Worm (Caenorhabditis elegans) whole organism, young adult: ENCODE measurements around the gene Y62H9A.9.

Source experiments
- F23B12.7 ChIP-seq: sonication (generic microtip); optimal IDR thresholded peaks from 2 replicates; lab custom pipeline; 2017; ENCODE audit warnings: missing genetic modification characterization, mild to moderate bottlenecking, missing compliant biosample characterization, antibody characterized with exemption, moderate library complexity; ENCODE audit not compliant: insufficient read depth
- F37B4.10 ChIP-seq: fragments of 200-800 bp; sonication (Bioruptor generic); IDR thresholded peaks from 2 replicates; pipeline ENCODE4 v1.3.6; 2022; ENCODE audit warnings: missing genetic modification characterization, missing compliant biosample characterization
- F57A8.1 ChIP-seq: fragments of 200-800 bp; sonication (Bioruptor generic); optimal IDR thresholded peaks from 2 replicates; lab custom pipeline; 2018; ENCODE audit warnings: mild to moderate bottlenecking, missing genetic modification characterization, moderate library complexity, missing compliant biosample characterization
- F57C9.4 ChIP-seq: sonication (generic microtip); optimal IDR thresholded peaks from 2 replicates; lab custom pipeline; 2017; ENCODE audit warnings: mild to moderate bottlenecking, missing genetic modification characterization, missing compliant biosample characterization
- K11D2.4 ChIP-seq: fragments of 200-800 bp; sonication (Bioruptor generic); IDR thresholded peaks from 2 replicates; pipeline ENCODE4 v1.3.6; 2022; ENCODE audit warnings: missing genetic modification reagents, missing genetic modification characterization, missing compliant biosample characterization
- Y56A3A.18 ChIP-seq: fragments of 200-800 bp; sonication (Bioruptor generic); IDR thresholded peaks from 2 replicates; pipeline ENCODE4 v1.3.6; 2022; ENCODE audit warnings: missing genetic modification reagents, missing genetic modification characterization, missing compliant biosample characterization
- Y67H2A.10 ChIP-seq: fragments of 200-800 bp; sonication (Bioruptor generic); conservative IDR thresholded peaks from 2 replicates; pipeline ENCODE4 v1.3.6; 2022; ENCODE audit warnings: missing genetic modification reagents, missing genetic modification characterization, missing compliant biosample characterization
- Y95B8A.8 ChIP-seq: fragments of 200-800 bp; sonication (Bioruptor generic); IDR thresholded peaks from 2 replicates; pipeline ENCODE4 v1.3.6; 2022; ENCODE audit warnings: missing genetic modification reagents, missing genetic modification characterization, missing compliant biosample characterization
- ama-1 ChIP-seq, 3 experiments: fragments of 150-350 bp in 1 of 3; sonication (generic microtip) in 2 of 3; optimal IDR thresholded peaks; 2 replicates each; lab custom pipeline; 2014 to 2018; ENCODE audit warnings: missing biosample characterization in 2 of 3, missing genetic modification characterization in 2 of 3, missing genetic modification reagents in 2 of 3
- aptf-3 ChIP-seq: fragments of 200-800 bp; sonication (Bioruptor generic); IDR thresholded peaks from 2 replicates; pipeline ENCODE4 v1.3.6; 2022; ENCODE audit warnings: missing genetic modification characterization, missing compliant biosample characterization
- atf-7 ChIP-seq: sonication (generic microtip); optimal IDR thresholded peaks from 2 replicates; lab custom pipeline; 2017; ENCODE audit warnings: mild to moderate bottlenecking, missing genetic modification characterization, missing compliant biosample characterization
- athp-1 ChIP-seq: sonication (generic microtip); optimal IDR thresholded peaks from 2 replicates; lab custom pipeline; 2017; ENCODE audit warnings: mild to moderate bottlenecking, missing genetic modification characterization, missing compliant biosample characterization
- attf-6 ChIP-seq: fragments of 200-800 bp; sonication (Bioruptor generic); IDR thresholded peaks from 2 replicates; pipeline ENCODE4 v1.3.6; 2022; ENCODE audit warnings: missing genetic modification reagents, missing genetic modification characterization, missing compliant biosample characterization
- ccch-3 ChIP-seq: fragments of 200-800 bp; sonication (Bioruptor generic); optimal IDR thresholded peaks from 2 replicates; lab custom pipeline; 2018; ENCODE audit warnings: mild to moderate bottlenecking, missing genetic modification characterization, missing compliant biosample characterization
- cebp-1 ChIP-seq, 2 experiments: fragments of 200-800 bp in 1 of 2; sonication (Bioruptor generic) in 1 of 2; sonication (generic microtip) in 1 of 2; IDR thresholded peaks in 1 of 2; optimal IDR thresholded peaks in 1 of 2; 2 replicates each; pipeline versions ENCODE4 v1.3.6 to Lab custom; 2017 to 2022; ENCODE audit warnings: missing compliant biosample characterization in 2 of 2, missing genetic modification characterization in 2 of 2, mild to moderate bottlenecking in 1 of 2, missing genetic modification reagents in 1 of 2, moderate library complexity in 1 of 2
- ceh-58 ChIP-seq: fragments of 200-800 bp; sonication (Bioruptor generic); IDR thresholded peaks from 2 replicates; pipeline ENCODE4 v1.3.6; 2022; ENCODE audit warnings: missing genetic modification characterization, missing compliant biosample characterization
- efl-1 ChIP-seq: fragments of 150-350 bp; optimal IDR thresholded peaks from 2 replicates; lab custom pipeline; 2014; ENCODE audit warnings: missing biosample characterization, missing genetic modification reagents, missing genetic modification characterization
- ets-4 ChIP-seq: fragments of 200-800 bp; sonication (Bioruptor generic); optimal IDR thresholded peaks from 2 replicates; lab custom pipeline; 2018; ENCODE audit warnings: mild to moderate bottlenecking, missing genetic modification characterization, missing compliant biosample characterization
- fkh-3 ChIP-seq: sonication (generic microtip); optimal IDR thresholded peaks from 2 replicates; lab custom pipeline; 2016; ENCODE audit warnings: mild to moderate bottlenecking, missing genetic modification characterization, missing compliant biosample characterization
- gei-17 ChIP-seq: fragments of 200-800 bp; sonication (Bioruptor generic); optimal IDR thresholded peaks from 2 replicates; lab custom pipeline; 2018; ENCODE audit warnings: mild to moderate bottlenecking, missing genetic modification characterization, missing compliant biosample characterization
- him-1 ChIP-seq: sonication (generic microtip); optimal IDR thresholded peaks from 2 replicates; lab custom pipeline; 2016; ENCODE audit warnings: missing genotype, missing genetic modification reagents, missing genetic modification characterization, missing compliant biosample characterization
- hmg-1.2 ChIP-seq: fragments of 200-800 bp; sonication (Bioruptor generic); IDR thresholded peaks from 2 replicates; pipeline ENCODE4 v1.3.6; 2022; ENCODE audit warnings: missing genetic modification reagents, missing genetic modification characterization, missing compliant biosample characterization
- hmg-20 ChIP-seq: fragments of 200-800 bp; sonication (Bioruptor generic); IDR thresholded peaks from 2 replicates; pipeline ENCODE4 v1.3.6; 2022; ENCODE audit warnings: missing genetic modification reagents, missing genetic modification characterization, missing compliant biosample characterization
- let-526 ChIP-seq: fragments of 200-800 bp; sonication (Bioruptor generic); IDR thresholded peaks from 2 replicates; pipeline ENCODE4 v1.3.6; 2022; ENCODE audit warnings: missing genetic modification reagents, missing genetic modification characterization, missing compliant biosample characterization
- lir-1 ChIP-seq: fragments of 200-800 bp; sonication (Bioruptor generic); conservative IDR thresholded peaks from 2 replicates; pipeline ENCODE4 v1.3.6; 2022; ENCODE audit warnings: missing genetic modification reagents, missing genetic modification characterization, missing compliant biosample characterization
- lsl-1 ChIP-seq: fragments of 200-800 bp; sonication (Bioruptor generic); optimal IDR thresholded peaks from 2 replicates; lab custom pipeline; 2018; ENCODE audit warnings: mild to moderate bottlenecking, missing genetic modification characterization, moderate library complexity, missing compliant biosample characterization
- madf-10 ChIP-seq: sonication (generic microtip); optimal IDR thresholded peaks from 2 replicates; lab custom pipeline; 2016; ENCODE audit warnings: mild to moderate bottlenecking, missing genetic modification characterization, missing compliant biosample characterization
- madf-3 ChIP-seq: fragments of 200-800 bp; sonication (Bioruptor generic); IDR thresholded peaks from 2 replicates; pipeline ENCODE4 v1.3.6; 2022; ENCODE audit warnings: missing genetic modification reagents, missing genetic modification characterization, missing compliant biosample characterization
- mes-4 ChIP-seq: sonication (generic microtip); optimal IDR thresholded peaks from 2 replicates; lab custom pipeline; 2016; ENCODE audit warnings: missing genotype, missing genetic modification characterization, missing compliant biosample characterization
- nfya-2 ChIP-seq: fragments of 200-800 bp; sonication (Bioruptor generic); IDR thresholded peaks from 2 replicates; pipeline ENCODE4 v1.3.6; 2022; ENCODE audit warnings: missing genetic modification reagents, missing genetic modification characterization, missing compliant biosample characterization
- nhr-120 ChIP-seq: fragments of 200-800 bp; sonication (Bioruptor generic); IDR thresholded peaks from 2 replicates; pipeline ENCODE4 v1.3.6; 2022; ENCODE audit warnings: missing genetic modification characterization, missing compliant biosample characterization
- nhr-27 ChIP-seq: fragments of 200-800 bp; sonication (Bioruptor generic); optimal IDR thresholded peaks from 2 replicates; lab custom pipeline; 2018; ENCODE audit warnings: mild to moderate bottlenecking, missing genetic modification characterization, moderate library complexity, missing compliant biosample characterization
- pbrm-1 ChIP-seq: fragments of 200-800 bp; sonication (Bioruptor generic); IDR thresholded peaks from 2 replicates; pipeline ENCODE4 v1.3.6; 2022; ENCODE audit warnings: missing genetic modification reagents, missing genetic modification characterization, missing compliant biosample characterization
- rec-8 ChIP-seq, 2 experiments: sonication (generic microtip); optimal IDR thresholded peaks; 2 replicates each; lab custom pipeline; 2016; ENCODE audit warnings: mild to moderate bottlenecking in 2 of 2, missing genetic modification characterization in 2 of 2, missing genetic modification reagents in 2 of 2, missing genotype in 2 of 2, missing biosample characterization in 1 of 2, missing compliant biosample characterization in 1 of 2, moderate library complexity in 1 of 2
- repo-1 ChIP-seq: sonication (generic microtip); optimal IDR thresholded peaks from 2 replicates; lab custom pipeline; 2017; ENCODE audit warnings: mild to moderate bottlenecking, missing genetic modification characterization, missing compliant biosample characterization
- snpc-1.1 ChIP-seq: sonication (generic microtip); optimal IDR thresholded peaks from 2 replicates; lab custom pipeline; 2017; ENCODE audit warnings: missing genetic modification characterization, mild to moderate bottlenecking, missing compliant biosample characterization, antibody characterized with exemption, moderate library complexity, missing genotype, missing genetic modification reagents; ENCODE audit not compliant: insufficient read depth
- ztf-26 ChIP-seq: sonication (generic microtip); optimal IDR thresholded peaks from 2 replicates; lab custom pipeline; 2017; ENCODE audit warnings: missing genetic modification characterization, missing compliant biosample characterization

Gene Y62H9A.9

DNA sequence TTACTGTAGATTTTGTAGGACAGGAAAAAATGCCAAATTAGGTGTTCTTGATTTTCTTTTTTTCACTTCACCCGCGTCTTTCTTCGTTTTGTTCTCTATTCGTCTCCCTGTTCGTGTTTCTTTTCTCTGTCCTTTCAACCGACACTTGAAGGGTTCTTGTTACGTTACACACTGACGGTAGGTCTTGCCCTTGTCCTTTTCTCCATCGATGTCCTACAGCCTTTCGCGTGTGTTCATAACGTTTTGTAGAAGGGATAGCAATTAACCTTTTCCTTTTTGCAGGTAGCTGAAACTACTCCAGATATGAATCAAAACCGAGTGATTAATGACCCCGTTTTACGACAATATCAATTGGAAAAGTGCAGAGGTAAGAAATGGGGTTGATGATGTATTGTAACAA, 26.2 kb upstream of the Y62H9A.9 start, which contains the start of gene F55G7.1 (continued):
- TF ChIP-seq athp-1 (tag; lab: Kevin White, UChicago), result no peak
- TF ChIP-seq nhr-120 (GFP tag; lab: Robert Waterston, UW), result no peak
- peak; percentile 18; the same call in 1 of the 2 replicates for TF ChIP-seq hmg-20 (GFP tag; lab: Robert Waterston, UW)
- no peak for TF ChIP-seq F57C9.4 (tag; lab: Kevin White, UChicago)
- peak; percentile 71 for TF ChIP-seq ztf-26 (tag; lab: Kevin White, UChicago)
- TF ChIP-seq gei-17, result peak; percentile 92
- TF ChIP-seq, all 124 proteins: peak for 14

DNA sequence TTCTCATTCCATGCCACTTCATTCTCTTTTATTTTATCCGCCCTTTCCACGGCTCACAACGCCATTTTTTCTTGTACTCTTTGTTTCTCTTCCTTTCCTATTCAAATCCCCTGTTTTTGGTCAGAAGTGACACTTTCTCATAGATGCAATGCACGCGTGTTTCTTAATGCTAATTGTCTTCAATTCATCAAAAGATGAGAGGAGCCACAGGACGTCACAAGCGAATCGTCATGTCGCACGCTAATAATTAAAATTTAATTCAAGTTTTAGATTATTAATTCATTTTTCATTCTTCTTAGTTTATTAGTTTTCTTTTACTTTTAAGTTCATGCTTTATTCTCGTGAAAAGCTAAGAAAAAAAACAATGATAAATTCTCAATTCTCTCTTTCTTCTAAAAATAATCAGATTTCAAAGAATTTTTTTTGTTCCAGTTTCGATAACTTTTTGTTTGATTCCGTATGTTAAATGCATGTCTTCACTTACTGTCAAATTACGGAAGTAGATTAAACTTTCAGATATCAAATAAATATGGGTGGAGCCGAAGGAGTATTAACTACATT, 22.9 kb upstream of the Y62H9A.9 start, which contains the start of gene Y62H9A.14:
Gene Y62H9A.14, plus strand, starts transcription at position 511 of the 561 bp plus-strand sequence.
- no peak for TF ChIP-seq ama-1 (optimal IDR thresholded peaks at IDR 0.05; lab: Kevin White, UChicago)
- TF ChIP-seq ama-1 (GFP tag; optimal IDR thresholded peaks at IDR 0.05; lab: Kevin White, UChicago), result no peak
- no peak for TF ChIP-seq Y67H2A.10
- no peak for TF ChIP-seq F37B4.10 (GFP tag; lab: Robert Waterston, UW)

DNA sequence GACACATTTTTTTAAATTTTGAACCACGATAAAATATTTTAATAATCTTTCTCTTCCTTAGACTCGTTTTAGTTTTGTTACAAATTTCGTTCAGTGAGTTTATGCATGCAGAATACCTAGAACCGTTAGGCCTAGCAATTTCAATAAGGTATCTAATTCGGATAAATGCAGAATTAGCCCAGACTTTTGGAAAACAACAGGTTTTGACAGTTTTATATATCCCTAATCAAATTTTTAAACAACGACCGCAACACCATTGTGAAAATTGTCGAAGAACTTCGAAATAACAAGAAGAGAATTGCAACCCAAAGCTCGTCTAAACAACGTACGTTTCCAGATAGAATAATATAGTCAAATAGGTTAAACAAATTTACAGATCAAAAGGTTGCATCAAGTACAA, 20.1 kb upstream of the Y62H9A.9 start, which contains the start of gene Y62H9A.16:
Gene Y62H9A.16, plus strand, starts transcription at position 301 of the 400 bp plus-strand sequence.
- TF ChIP-seq nfya-2 (GFP tag; lab: Robert Waterston, UW), result no peak
- no peak for TF ChIP-seq lir-1
- no peak for TF ChIP-seq lsl-1 (GFP tag; lab: Kevin White, UChicago)
- TF ChIP-seq snpc-1.1 (tag; lab: Kevin White, UChicago), result no peak
- TF ChIP-seq Y67H2A.10, result no peak
- no peak for TF ChIP-seq fkh-3 (tag; lab: Kevin White, UChicago)
- TF ChIP-seq ceh-58 (GFP tag; lab: Robert Waterston, UW), result no peak
- no peak for TF ChIP-seq madf-3 (GFP tag; lab: Robert Waterston, UW)
- TF ChIP-seq Y56A3A.18 (GFP tag; lab: Robert Waterston, UW), result no peak
- TF ChIP-seq ccch-3 (GFP tag; lab: Kevin White, UChicago), result no peak
- TF ChIP-seq cebp-1 (GFP tag; IDR thresholded peaks at IDR 0.05; lab: Robert Waterston, UW), result no peak
- TF ChIP-seq cebp-1 (tag; optimal IDR thresholded peaks at IDR 0.05; lab: Kevin White, UChicago), result no peak
- no peak for TF ChIP-seq F23B12.7 (tag; lab: Kevin White, UChicago)
- no peak for TF ChIP-seq pbrm-1
- TF ChIP-seq Y95B8A.8 (GFP tag; lab: Robert Waterston, UW), result no peak
- no peak for TF ChIP-seq K11D2.4 (GFP tag; lab: Robert Waterston, UW)
- no peak for TF ChIP-seq gei-17
- no peak for TF ChIP-seq mes-4 (tag; lab: Kevin White, UChicago)
- TF ChIP-seq nhr-27 (tag; lab: Kevin White, UChicago), result no peak
- no peak for TF ChIP-seq efl-1 (GFP tag; lab: Kevin White, UChicago)
- TF ChIP-seq hmg-1.2, result no peak

DNA sequence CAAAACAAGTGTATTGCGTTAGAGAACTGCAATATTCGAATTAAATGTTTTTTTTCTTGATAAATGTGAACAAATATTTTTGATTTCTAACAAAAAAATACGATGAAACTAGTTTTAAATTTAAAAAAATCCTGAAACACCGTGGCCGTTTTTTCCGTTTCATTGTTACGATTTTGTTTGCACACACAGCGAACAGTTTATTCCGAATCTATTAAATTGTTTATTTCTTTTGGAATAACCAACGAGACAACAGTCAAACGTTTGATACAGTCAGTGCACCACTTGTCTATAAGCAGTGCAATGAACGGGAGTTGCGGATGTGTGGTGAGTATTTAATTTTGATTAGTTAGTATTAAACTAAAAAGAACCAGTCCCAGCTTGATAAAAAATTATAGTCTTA, 18.8 kb upstream of the Y62H9A.9 start, which contains the start of gene Y62H9A.13:
Gene Y62H9A.13, plus strand, starts transcription at position 301 of the 400 bp plus-strand sequence.
- TF ChIP-seq hmg-20 (GFP tag; lab: Robert Waterston, UW) (no peak), atf-7 (no peak), attf-6 (no peak), repo-1 (tag; lab: Kevin White, UChicago) (no peak), aptf-3 (GFP tag; lab: Robert Waterston, UW) (no peak), let-526 (GFP tag; lab: Robert Waterston, UW) (no peak), F57A8.1 (GFP tag; lab: Kevin White, UChicago) (no peak), nfya-2 (GFP tag; lab: Robert Waterston, UW) (no peak), him-1 (tag; lab: Kevin White, UChicago) (no peak), efl-1 (GFP tag; lab: Kevin White, UChicago) (no peak), ets-4 (GFP tag; lab: Kevin White, UChicago) (no peak), madf-10 (no peak), hmg-1.2 (no peak), lsl-1 (GFP tag; lab: Kevin White, UChicago) (no peak), rec-8 (tag; optimal IDR thresholded peaks at IDR 0.05; lab: Kevin White, UChicago) (no peak)
- TF ChIP-seq, all 124 proteins: peak for 0
